Worm (Caenorhabditis elegans): Measurements from ENCODE around the gene cyp-33C6.
"Not testable (repeated sequence)": the region's sequence is repeated elsewhere in the genome, so short reads cannot be mapped to it uniquely, and the experiment has no call there.

The cyp-33C6 gene

ce11 chrV:2260660-2261059, 11.4 kb upstream of the cyp-33C6 start, which contains the start of gene F41B5.12:
Gene F41B5.12, plus strand, starts transcription at chrV:2260960.
- TF ChIP-seq scrt-1 (GFP tag; IDR thresholded peaks at IDR 0.05) (no peak), ceh-13 (GFP tag; optimal IDR thresholded peaks at IDR 0.05) (no peak), ama-1 (optimal IDR thresholded peaks at IDR 0.05) (no peak), ceh-36 (tag; optimal IDR thresholded peaks at IDR 0.05) (no peak), ets-7 (tag; optimal IDR thresholded peaks at IDR 0.05) (no peak), pes-1 (GFP tag; IDR thresholded peaks at IDR 0.05) (no peak), tra-4 (tag; optimal IDR thresholded peaks at IDR 0.05) (no peak), flt-1 (GFP tag; IDR thresholded peaks at IDR 0.05) (no peak), tbx-11 (GFP tag; IDR thresholded peaks at IDR 0.05) (no peak), hmg-4 (GFP tag; optimal IDR thresholded peaks at IDR 0.05) (no peak), B0310.2 (tag; optimal IDR thresholded peaks at IDR 0.05) (no peak), tbx-37 (GFP tag; conservative IDR thresholded peaks at IDR 0.05) (no peak), F13C5.2 (tag; optimal IDR thresholded peaks at IDR 0.05) (no peak)

- TF ChIP-seq hnd-1 (tag; optimal IDR thresholded peaks at IDR 0.05) (no peak), ets-7 (tag; optimal IDR thresholded peaks at IDR 0.05) (no peak), ama-1 (optimal IDR thresholded peaks at IDR 0.05) (no peak), pes-1 (GFP tag; IDR thresholded peaks at IDR 0.05) (no peak), sea-1 (GFP tag; conservative IDR thresholded peaks at IDR 0.05) (no peak), ceh-36 (tag; optimal IDR thresholded peaks at IDR 0.05) (no peak), scrt-1 (GFP tag; IDR thresholded peaks at IDR 0.05) (no peak), hmbx-1 (tag; optimal IDR thresholded peaks at IDR 0.05) (no peak), F13C5.2 (tag; optimal IDR thresholded peaks at IDR 0.05) (no peak), aly-1 (tag; optimal IDR thresholded peaks at IDR 0.05) (no peak), tra-4 (tag; optimal IDR thresholded peaks at IDR 0.05) (no peak), tbx-11 (GFP tag; IDR thresholded peaks at IDR 0.05) (no peak), B0310.2 (tag; optimal IDR thresholded peaks at IDR 0.05) (no peak), ceh-13 (GFP tag; optimal IDR thresholded peaks at IDR 0.05) (no peak), flt-1 (GFP tag; IDR thresholded peaks at IDR 0.05) (no peak), hmg-4 (GFP tag; optimal IDR thresholded peaks at IDR 0.05) (no peak)
Observed at ce11 chrV:2259750-2260149, 10.5 kb upstream of the cyp-33C6 start, which contains the start of gene nhr-182. Gene nhr-182, minus strand, starts transcription at chrV:2259927.

ce11 chrV:2255191-2255590, 6.0 kb upstream of the cyp-33C6 start, which contains the start of gene F41B5.1:
Gene F41B5.1, plus strand, starts transcription at chrV:2255533.
- TF ChIP-seq scrt-1 (GFP tag; IDR thresholded peaks at IDR 0.05); F13C5.2 (tag; optimal IDR thresholded peaks at IDR 0.05); aly-1 (tag; optimal IDR thresholded peaks at IDR 0.05): not testable (repeated sequence)

ce11 chrV:2254553-2255124, 5.4 kb upstream of the cyp-33C6 start, which contains the start of gene str-253:
Gene str-253, minus strand, starts transcription at chrV:2254603.
- no peak for TF ChIP-seq F13C5.2 (tag; optimal IDR thresholded peaks at IDR 0.05)
- no peak for TF ChIP-seq hmbx-1 (tag; optimal IDR thresholded peaks at IDR 0.05)
- TF ChIP-seq pes-1 (GFP tag; IDR thresholded peaks at IDR 0.05) = no peak
- TF ChIP-seq flt-1 (GFP tag; IDR thresholded peaks at IDR 0.05) = no peak

ce11 chrV:2251774-2252173, 2.6 kb upstream of the cyp-33C6 start:
- TF ChIP-seq flt-1 (GFP tag; IDR thresholded peaks at IDR 0.05) = no peak
- TF ChIP-seq hnd-1 (tag; optimal IDR thresholded peaks at IDR 0.05) = no peak
- TF ChIP-seq ceh-13 (GFP tag; optimal IDR thresholded peaks at IDR 0.05) = no peak
- TF ChIP-seq ets-7 (tag; optimal IDR thresholded peaks at IDR 0.05) = no peak
- TF ChIP-seq tbx-37 (GFP tag; conservative IDR thresholded peaks at IDR 0.05) = no peak
- TF ChIP-seq pes-1 (GFP tag; IDR thresholded peaks at IDR 0.05) = no peak
- no peak for TF ChIP-seq hmbx-1 (tag; optimal IDR thresholded peaks at IDR 0.05)
- no peak for TF ChIP-seq aly-1 (tag; optimal IDR thresholded peaks at IDR 0.05)
- TF ChIP-seq tra-4 (tag; optimal IDR thresholded peaks at IDR 0.05) = no peak
- no peak for TF ChIP-seq sea-1 (GFP tag; conservative IDR thresholded peaks at IDR 0.05)
- TF ChIP-seq hmg-4 (GFP tag; optimal IDR thresholded peaks at IDR 0.05) = no peak
- no peak for TF ChIP-seq B0310.2 (tag; optimal IDR thresholded peaks at IDR 0.05)
- TF ChIP-seq ceh-36 (tag; optimal IDR thresholded peaks at IDR 0.05) = no peak
- TF ChIP-seq scrt-1 (GFP tag; IDR thresholded peaks at IDR 0.05) = no peak
- TF ChIP-seq tbx-11 (GFP tag; IDR thresholded peaks at IDR 0.05) = no peak
- no peak for TF ChIP-seq ama-1 (optimal IDR thresholded peaks at IDR 0.05)
- TF ChIP-seq F13C5.2 (tag; optimal IDR thresholded peaks at IDR 0.05) = no peak

ce11 chrV:2250126-2250590, 948 bp upstream of the cyp-33C6 start, which contains the start of gene cyp-33C7:
Gene cyp-33C7, plus strand, starts transcription at chrV:2250540.
- TF ChIP-seq ets-7 (tag; optimal IDR thresholded peaks at IDR 0.05) (no peak), sea-1 (GFP tag; conservative IDR thresholded peaks at IDR 0.05) (no peak), aly-1 (tag; optimal IDR thresholded peaks at IDR 0.05) (no peak), hmg-4 (GFP tag; optimal IDR thresholded peaks at IDR 0.05) (no peak), tbx-37 (GFP tag; conservative IDR thresholded peaks at IDR 0.05) (no peak), hnd-1 (tag; optimal IDR thresholded peaks at IDR 0.05) (no peak)

- TF ChIP-seq hnd-1 (tag; optimal IDR thresholded peaks at IDR 0.05) (no peak), pes-1 (GFP tag; IDR thresholded peaks at IDR 0.05) (no peak), hmg-4 (GFP tag; optimal IDR thresholded peaks at IDR 0.05) (no peak), tbx-11 (GFP tag; IDR thresholded peaks at IDR 0.05) (no peak), ceh-13 (GFP tag; optimal IDR thresholded peaks at IDR 0.05) (no peak), ets-7 (tag; optimal IDR thresholded peaks at IDR 0.05) (no peak), ama-1 (optimal IDR thresholded peaks at IDR 0.05) (no peak), sea-1 (GFP tag; conservative IDR thresholded peaks at IDR 0.05) (no peak), ceh-36 (tag; optimal IDR thresholded peaks at IDR 0.05) (no peak), tra-4 (tag; optimal IDR thresholded peaks at IDR 0.05) (no peak)
Observed at ce11 chrV:2244751-2245150, 4.5 kb downstream of the cyp-33C6 start, which contains the start of gene cyp-33C5. Gene cyp-33C5, plus strand, starts transcription at chrV:2245004.

ce11 chrV:2242630-2243029, 6.6 kb downstream of the cyp-33C6 start, which contains the start of gene cyp-33C3:
Gene cyp-33C3, plus strand, starts transcription at chrV:2242778.
- TF ChIP-seq ceh-36 (tag; optimal IDR thresholded peaks at IDR 0.05) (no peak), hnd-1 (tag; optimal IDR thresholded peaks at IDR 0.05) (no peak), ama-1 (optimal IDR thresholded peaks at IDR 0.05) (no peak), sea-1 (GFP tag; conservative IDR thresholded peaks at IDR 0.05) (no peak), tbx-37 (GFP tag; conservative IDR thresholded peaks at IDR 0.05) (no peak), ceh-13 (GFP tag; optimal IDR thresholded peaks at IDR 0.05) (no peak), tbx-11 (GFP tag; IDR thresholded peaks at IDR 0.05) (no peak), flt-1 (GFP tag; IDR thresholded peaks at IDR 0.05) (no peak), aly-1 (tag; optimal IDR thresholded peaks at IDR 0.05) (no peak), scrt-1 (GFP tag; IDR thresholded peaks at IDR 0.05) (no peak), B0310.2 (tag; optimal IDR thresholded peaks at IDR 0.05) (no peak), hmbx-1 (tag; optimal IDR thresholded peaks at IDR 0.05) (no peak), tra-4 (tag; optimal IDR thresholded peaks at IDR 0.05) (no peak), hmg-4 (GFP tag; optimal IDR thresholded peaks at IDR 0.05) (no peak), F13C5.2 (tag; optimal IDR thresholded peaks at IDR 0.05) (no peak), pes-1 (GFP tag; IDR thresholded peaks at IDR 0.05) (no peak), ets-7 (tag; optimal IDR thresholded peaks at IDR 0.05) (no peak)
